Worm (Caenorhabditis elegans) whole organism, L3 larva: ENCODE results near the gene Y17G7B.3.

Experiments used
- ZK546.5 ChIP-seq: sonication (generic microtip); optimal IDR thresholded peaks from 2 replicates; lab custom pipeline; 2017; ENCODE audit warnings: missing biosample characterization, missing genetic modification characterization
- aly-2 ChIP-seq: fragments of 150-350 bp; optimal IDR thresholded peaks from 2 replicates; lab custom pipeline; 2014; ENCODE audit warnings: missing biosample characterization, missing genetic modification characterization
- ama-1 ChIP-seq: fragments of 150-350 bp; optimal IDR thresholded peaks from 2 replicates; lab custom pipeline; 2018
- ceh-16 ChIP-seq: sonication (generic microtip); optimal IDR thresholded peaks from 2 replicates; lab custom pipeline; 2017; ENCODE audit warnings: missing biosample characterization, missing genetic modification characterization
- ceh-28 ChIP-seq: fragments of 150-350 bp; optimal IDR thresholded peaks from 2 replicates; lab custom pipeline; 2014; ENCODE audit warnings: missing biosample characterization, missing genetic modification reagents, missing genetic modification characterization
- ceh-82 ChIP-seq: fragments of 150-350 bp; optimal IDR thresholded peaks from 2 replicates; lab custom pipeline; 2014; ENCODE audit warnings: missing biosample characterization, missing genetic modification characterization
- ceh-9 ChIP-seq: sonication (generic microtip); optimal IDR thresholded peaks from 2 replicates; lab custom pipeline; 2018; ENCODE audit warnings: missing biosample characterization, missing genetic modification characterization
- egl-27 ChIP-seq: sonication (generic microtip); optimal IDR thresholded peaks from 4 replicates; lab custom pipeline; 2017; ENCODE audit warnings: missing biosample characterization, missing genetic modification reagents, missing genetic modification characterization
- egl-5 ChIP-seq: fragments of 150-350 bp; optimal IDR thresholded peaks from 2 replicates; lab custom pipeline; 2017; ENCODE audit warnings: missing biosample characterization, missing genetic modification reagents, missing genetic modification characterization, inconsistent platforms
- elt-1 ChIP-seq: fragments of 150-350 bp; optimal IDR thresholded peaks from 2 replicates; lab custom pipeline; 2014; ENCODE audit warnings: missing biosample characterization, missing genetic modification characterization
- elt-2 ChIP-seq: sonication (generic microtip); optimal IDR thresholded peaks from 2 replicates; lab custom pipeline; 2016; ENCODE audit warnings: missing genetic modification reagents, mild to moderate bottlenecking, missing genetic modification characterization, missing compliant biosample characterization
- elt-3 ChIP-seq, 3 experiments: fragments of 150-350 bp in 1 of 3; sonication (generic microtip) in 2 of 3; optimal IDR thresholded peaks; 2 replicates in 2 of 3; 4 replicates in 1 of 3; lab custom pipeline; 2014 to 2017; ENCODE audit warnings: missing biosample characterization in 3 of 3, missing genetic modification characterization in 3 of 3
- eor-1 ChIP-seq, 2 experiments: fragments of 150-350 bp; optimal IDR thresholded peaks; 2 replicates each; lab custom pipeline; 2014 to 2018; ENCODE audit warnings: missing biosample characterization in 2 of 2, missing genetic modification characterization in 2 of 2
- fkh-10 ChIP-seq: sonication (generic microtip); optimal IDR thresholded peaks from 2 replicates; lab custom pipeline; 2017; ENCODE audit warnings: missing biosample characterization, missing genetic modification reagents, missing genetic modification characterization
- fos-1 ChIP-seq: fragments of 150-350 bp; optimal IDR thresholded peaks from 2 replicates; lab custom pipeline; 2014; ENCODE audit warnings: missing biosample characterization, missing genetic modification characterization
- hmg-11 ChIP-seq: sonication (generic microtip); optimal IDR thresholded peaks from 2 replicates; lab custom pipeline; 2016; ENCODE audit warnings: missing genetic modification characterization, missing compliant biosample characterization
- jun-1 ChIP-seq: fragments of 150-350 bp; optimal IDR thresholded peaks from 2 replicates; lab custom pipeline; 2014; ENCODE audit warnings: missing biosample characterization, missing genetic modification reagents, missing genetic modification characterization
- lin-15B ChIP-seq: fragments of 150-350 bp; optimal IDR thresholded peaks from 2 replicates; lab custom pipeline; 2014; ENCODE audit warnings: missing biosample characterization, missing genetic modification characterization
- lin-39 ChIP-seq: fragments of 150-350 bp; optimal IDR thresholded peaks from 2 replicates; lab custom pipeline; 2018; ENCODE audit warnings: missing biosample characterization, missing genetic modification reagents, missing genetic modification characterization
- lsy-12 ChIP-seq: sonication (generic microtip); optimal IDR thresholded peaks from 2 replicates; lab custom pipeline; 2016; ENCODE audit warnings: mild to moderate bottlenecking, missing genetic modification characterization, missing compliant biosample characterization
- mdl-1 ChIP-seq: fragments of 150-350 bp; optimal IDR thresholded peaks from 2 replicates; lab custom pipeline; 2014; ENCODE audit warnings: missing biosample characterization, missing genetic modification characterization
- mml-1 ChIP-seq: fragments of 150-350 bp; sonication (generic microtip); optimal IDR thresholded peaks from 3 replicates; lab custom pipeline; 2014; ENCODE audit warnings: missing biosample characterization, missing genetic modification characterization
- nfya-1 ChIP-seq: sonication (generic microtip); optimal IDR thresholded peaks from 2 replicates; lab custom pipeline; 2017; ENCODE audit warnings: missing genetic modification characterization, mild to moderate bottlenecking, missing compliant biosample characterization, antibody characterized with exemption, moderate library complexity; ENCODE audit not compliant: insufficient read depth
- nhr-237 ChIP-seq: fragments of 150-350 bp; optimal IDR thresholded peaks from 2 replicates; lab custom pipeline; 2014; ENCODE audit warnings: missing biosample characterization, missing genetic modification characterization
- nhr-25 ChIP-seq: sonication (generic microtip); optimal IDR thresholded peaks from 2 replicates; lab custom pipeline; 2017; ENCODE audit warnings: missing biosample characterization, missing genetic modification characterization
- nhr-28 ChIP-seq: fragments of 150-350 bp; optimal IDR thresholded peaks from 2 replicates; lab custom pipeline; 2014; ENCODE audit warnings: missing biosample characterization, missing genetic modification characterization
- nhr-43 ChIP-seq: sonication (generic microtip); optimal IDR thresholded peaks from 2 replicates; lab custom pipeline; 2016; ENCODE audit warnings: mild to moderate bottlenecking, missing genetic modification characterization, missing compliant biosample characterization; ENCODE audit not compliant: poor library complexity, severe bottlenecking
- nhr-67 ChIP-seq: fragments of 150-350 bp; optimal IDR thresholded peaks from 2 replicates; lab custom pipeline; 2014; ENCODE audit warnings: missing biosample characterization, missing genetic modification characterization
- nhr-77 ChIP-seq: fragments of 150-350 bp; optimal IDR thresholded peaks from 2 replicates; lab custom pipeline; 2014; ENCODE audit warnings: missing biosample characterization, missing genetic modification characterization
- pha-4 ChIP-seq: fragments of 150-350 bp; optimal IDR thresholded peaks from 2 replicates; lab custom pipeline; 2014; ENCODE audit warnings: missing biosample characterization, missing genetic modification reagents, missing genetic modification characterization
- pqm-1 ChIP-seq: fragments of 150-350 bp; optimal IDR thresholded peaks from 2 replicates; lab custom pipeline; 2017; ENCODE audit warnings: missing biosample characterization, missing genetic modification characterization, inconsistent platforms
- sea-2 ChIP-seq: fragments of 150-350 bp; sonication (generic microtip); optimal IDR thresholded peaks from 4 replicates; lab custom pipeline; 2014; ENCODE audit warnings: missing biosample characterization, missing genetic modification reagents, missing genetic modification characterization
- skn-1 ChIP-seq: fragments of 150-350 bp; optimal IDR thresholded peaks from 2 replicates; lab custom pipeline; 2014; ENCODE audit warnings: missing biosample characterization, missing genetic modification characterization
- snpc-4 ChIP-seq: fragments of 150-350 bp; optimal IDR thresholded peaks from 2 replicates; lab custom pipeline; 2014; ENCODE audit warnings: missing biosample characterization, missing genetic modification characterization
- tbx-2 ChIP-seq: sonication (generic microtip); optimal IDR thresholded peaks from 2 replicates; lab custom pipeline; 2016; ENCODE audit warnings: mild to moderate bottlenecking, missing genetic modification characterization, missing compliant biosample characterization
- unc-62 ChIP-seq: fragments of 150-350 bp; sonication (generic microtip); optimal IDR thresholded peaks from 4 replicates; lab custom pipeline; 2014; ENCODE audit warnings: missing biosample characterization, missing genetic modification reagents, missing genetic modification characterization
- ztf-4 ChIP-seq: fragments of 150-350 bp; optimal IDR thresholded peaks from 2 replicates; lab custom pipeline; 2014; ENCODE audit warnings: missing biosample characterization, missing genetic modification characterization

The Y17G7B.3 gene

DNA sequence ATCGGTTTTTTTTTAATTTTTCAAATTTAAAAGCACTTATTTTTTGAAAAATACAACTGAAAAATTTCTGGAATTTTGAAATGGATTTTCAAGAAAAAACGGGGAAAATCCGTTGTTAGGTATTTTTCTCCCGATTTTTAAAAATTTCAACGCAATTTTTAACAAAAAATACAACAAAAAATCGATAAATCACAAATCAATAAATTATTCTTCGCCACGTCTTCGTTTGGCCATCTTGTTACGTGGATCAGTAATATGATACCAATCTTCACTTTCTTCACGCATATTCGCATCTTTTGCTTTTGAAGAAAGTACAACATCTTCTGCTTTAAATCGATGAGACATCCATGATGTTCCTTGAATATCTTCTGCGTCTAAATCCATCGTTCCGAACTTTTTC, 39.9 kb downstream of the Y17G7B.3 start:
- TF ChIP-seq sea-2 (GFP tag; lab: Kevin White, UChicago) (no peak), ceh-28 (peak; percentile 47), lsy-12 (tag; lab: Kevin White, UChicago) (no peak), unc-62 (GFP tag; lab: Kevin White, UChicago) (no peak), snpc-4 (no peak), elt-1 (tag; lab: Kevin White, UChicago) (no peak), nfya-1 (tag; lab: Kevin White, UChicago) (no peak), fkh-10 (no peak), nhr-43 (tag; lab: Kevin White, UChicago) (no peak)

DNA sequence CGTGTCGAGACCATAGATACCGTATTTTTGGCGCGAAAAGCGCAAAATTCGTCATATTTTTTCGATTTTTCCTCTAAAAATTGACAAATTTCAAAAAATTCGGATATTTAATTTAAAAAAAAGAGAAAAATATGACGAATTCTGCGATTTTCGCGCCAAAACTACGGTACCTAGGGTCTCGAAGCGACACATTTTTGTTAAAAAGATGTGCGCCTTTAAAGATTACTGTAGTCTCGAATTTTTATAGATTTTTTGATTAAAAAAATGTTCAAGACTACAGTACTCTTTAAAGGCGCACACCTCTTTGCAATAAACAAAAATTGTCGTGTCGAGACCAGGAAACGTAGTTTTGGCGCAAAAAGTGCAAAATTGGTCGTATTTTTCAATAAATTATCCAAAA, 47.3 kb downstream of the Y17G7B.3 start:
- TF ChIP-seq egl-5 (no peak), nhr-237 (tag; lab: Kevin White, UChicago) (no peak), lin-15B (tag; lab: Kevin White, UChicago) (no peak), mdl-1 (tag; lab: Kevin White, UChicago) (no peak), ama-1 (lab: Kevin White, UChicago) (no peak), jun-1 (tag; lab: Kevin White, UChicago) (no peak), mml-1 (tag; lab: Kevin White, UChicago) (no peak), ZK546.5 (no peak), ceh-9 (no peak), ztf-4 (tag; lab: Kevin White, UChicago) (no peak)

DNA sequence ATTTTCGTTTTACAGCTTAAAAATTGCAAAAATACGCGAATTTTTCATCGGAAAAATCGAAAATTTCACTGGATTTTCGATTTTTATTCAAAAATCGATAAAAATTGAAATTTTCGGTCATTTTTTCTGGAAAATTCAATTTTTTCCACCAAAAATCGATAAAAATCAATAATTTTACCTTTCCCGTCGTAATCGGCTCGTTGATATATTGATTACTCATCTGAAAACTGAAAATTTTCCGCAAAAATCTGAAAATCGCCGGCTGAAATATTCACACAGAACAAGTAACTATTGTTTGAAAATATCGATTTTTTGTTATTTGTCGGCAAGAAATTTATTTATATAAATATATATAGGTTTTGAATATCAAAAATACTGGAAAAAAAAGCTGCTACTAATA, 47.7 kb downstream of the Y17G7B.3 start, which contains the start of gene cyn-16:
cyn-16 (minus strand) TSS at position 227 of the 400 bp plus-strand sequence.
- TF ChIP-seq ama-1 (lab: Kevin White, UChicago) (peak; percentile 44), nhr-28 (tag; lab: Kevin White, UChicago) (no peak), nfya-1 (tag; lab: Kevin White, UChicago) (no peak), nhr-67 (tag; lab: Kevin White, UChicago) (no peak), tbx-2 (tag; lab: Kevin White, UChicago) (no peak), ceh-28 (peak; percentile 73), ceh-16 (tag; lab: Kevin White, UChicago) (no peak), elt-3 (tag; optimal IDR thresholded peaks at IDR 0.05; lab: Kevin White, UChicago) (no peak)

DNA sequence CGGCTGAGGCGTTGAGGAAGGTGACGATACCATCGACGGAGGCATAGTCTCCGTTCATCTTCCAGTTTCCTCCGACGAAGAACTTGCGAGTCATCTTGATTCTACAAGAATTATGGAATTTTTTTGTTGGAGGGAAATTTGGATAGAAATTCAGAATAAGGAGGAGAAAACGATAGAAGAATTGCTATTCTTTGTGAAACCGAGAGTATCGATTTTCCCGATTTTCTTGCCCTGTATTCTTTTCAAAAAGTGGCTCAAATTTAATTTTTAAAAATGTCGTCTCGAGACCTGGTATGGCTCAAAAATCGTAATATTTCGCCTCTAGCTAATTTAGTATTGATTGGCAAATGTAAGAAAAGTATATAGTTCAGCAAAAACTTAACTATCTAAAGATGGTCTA, 50.2 kb downstream of the Y17G7B.3 start, which contains the start of gene tpi-1:
tpi-1 (minus strand) TSS at position 101 of the 400 bp plus-strand sequence.
- TF ChIP-seq nhr-28 (tag; lab: Kevin White, UChicago) = no peak
- TF ChIP-seq lin-15B (tag; lab: Kevin White, UChicago) = no peak
- TF ChIP-seq, all 47 proteins: peak for 0

DNA sequence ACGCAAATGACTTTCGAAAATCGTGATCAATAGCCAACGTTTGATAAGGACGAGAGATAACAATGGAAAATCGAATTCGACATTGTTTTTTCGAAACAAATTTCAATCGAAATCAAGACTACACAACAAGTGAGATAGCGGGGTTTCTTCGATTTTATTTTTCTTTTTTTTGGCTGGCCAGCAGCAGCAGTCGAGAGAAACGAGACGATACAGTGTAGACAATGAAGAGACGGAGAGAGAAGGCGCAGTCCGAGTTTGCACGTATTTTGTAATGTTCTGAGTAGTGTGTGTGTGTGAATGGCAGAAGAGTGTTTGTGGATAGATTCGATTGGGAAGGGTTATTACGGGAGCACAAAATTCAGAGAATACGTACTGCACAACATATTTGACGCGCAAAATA, 51.3 kb downstream of the Y17G7B.3 start:
- no peak for TF ChIP-seq skn-1
- peak; percentile 90 for TF ChIP-seq elt-2 (tag; lab: Kevin White, UChicago)
- TF ChIP-seq ama-1 (lab: Kevin White, UChicago) = peak; percentile 80
- no peak for TF ChIP-seq nhr-77 (tag; lab: Kevin White, UChicago)
- TF ChIP-seq nhr-43 (tag; lab: Kevin White, UChicago) = peak; percentile 3
- no peak for TF ChIP-seq mdl-1 (tag; lab: Kevin White, UChicago)
- TF ChIP-seq ceh-82 (tag; lab: Kevin White, UChicago) = no peak
- no peak for TF ChIP-seq nhr-25 (tag; lab: Kevin White, UChicago)
- TF ChIP-seq pqm-1 (tag; lab: Kevin White, UChicago) = peak; percentile 90
- peak; percentile 68 for TF ChIP-seq lin-15B (tag; lab: Kevin White, UChicago)
- TF ChIP-seq egl-27 (tag; lab: Kevin White, UChicago) = no peak
- peak; percentile 10 for TF ChIP-seq ceh-28
- peak; percentile 80 for TF ChIP-seq hmg-11 (tag; lab: Kevin White, UChicago)
- TF ChIP-seq aly-2 = no peak
- TF ChIP-seq snpc-4 = peak; percentile 27
- TF ChIP-seq nhr-28 (tag; lab: Kevin White, UChicago) = no peak
- TF ChIP-seq pha-4 = peak; percentile 73
- TF ChIP-seq ztf-4 (tag; lab: Kevin White, UChicago) = no peak
- peak; percentile 30 for TF ChIP-seq jun-1 (tag; lab: Kevin White, UChicago)
- no peak for TF ChIP-seq mml-1 (tag; lab: Kevin White, UChicago)
- no peak for TF ChIP-seq egl-5
- TF ChIP-seq tbx-2 (tag; lab: Kevin White, UChicago) = no peak
- TF ChIP-seq lin-39 = peak; percentile 66
- TF ChIP-seq eor-1 (tag; optimal IDR thresholded peaks at IDR 0.05; lab: Kevin White, UChicago) = no peak
- peak; percentile 77 for TF ChIP-seq nfya-1 (tag; lab: Kevin White, UChicago)
- no peak for TF ChIP-seq fos-1 (tag; lab: Kevin White, UChicago)
